Fruit fly (Drosophila melanogaster): ENCODE measurements around the gene Cisd2.
A peak's percentile ranks its signal among the peaks of the same experiment; 100 is the strongest.

Cisd2 gene

dm6 chr3R:29204033-29204432 is 19.2 kb downstream of the Cisd2 start, which contains the start of gene Cyt-c1L:
Gene Cyt-c1L, minus strand, starts transcription at chr3R:29204133.
- TF ChIP-seq CG17801 (GFP tag; optimal IDR thresholded peaks at IDR 0.05; ENCODE audit: partially characterized antibody), result no peak

dm6 chr3R:29202418-29202817 is 20.8 kb downstream of the Cisd2 start, which contains the start of gene Mesh1:
Gene Mesh1, minus strand, starts transcription at chr3R:29202525.
- no peak for TF ChIP-seq CG17801 (GFP tag; optimal IDR thresholded peaks at IDR 0.05; ENCODE audit: partially characterized antibody)

- TF ChIP-seq CG17801 (GFP tag; optimal IDR thresholded peaks at IDR 0.05; ENCODE audit: partially characterized antibody), result peak; percentile 61
Observed at dm6 chr3R:29199807-29200693, 23.2 kb downstream of the Cisd2 start, which contains the start of gene CG11899. Gene CG11899, plus strand, starts transcription at chr3R:29200454.

- TF ChIP-seq CG17801 (GFP tag; optimal IDR thresholded peaks at IDR 0.05; ENCODE audit: partially characterized antibody), result no peak
Observed at dm6 chr3R:29198299-29198698, 24.9 kb downstream of the Cisd2 start.

dm6 chr3R:29196967-29197611 is 26.1 kb downstream of the Cisd2 start, which contains the start of gene CG14515:
Gene CG14515, plus strand, starts transcription at chr3R:29197556.
- no peak for TF ChIP-seq CG17801 (GFP tag; optimal IDR thresholded peaks at IDR 0.05; ENCODE audit: partially characterized antibody)

dm6 chr3R:29194957-29195356 is 28.3 kb downstream of the Cisd2 start, which contains the start of gene jus:
Gene jus, minus strand, starts transcription at chr3R:29194994.
- no peak for TF ChIP-seq CG17801 (GFP tag; optimal IDR thresholded peaks at IDR 0.05; ENCODE audit: partially characterized antibody)

- TF ChIP-seq CG17801 (GFP tag; optimal IDR thresholded peaks at IDR 0.05; ENCODE audit: partially characterized antibody), result no peak
Observed at dm6 chr3R:29190984-29191383, 32.2 kb downstream of the Cisd2 start.

All from ovary, adult (tissue).